Worm (Caenorhabditis elegans): ENCODE measurements around the gene H38K22.7.

The H38K22.7 gene

ce11 chrIII:4369381-4369809 lies 47.9 kb downstream of the H38K22.7 start:
- TF ChIP-seq swsn-7 (tag; optimal IDR thresholded peaks at IDR 0.05), result peak; percentile 21
- peak; percentile 61 for TF ChIP-seq nhr-71 (tag; optimal IDR thresholded peaks at IDR 0.05)
- TF ChIP-seq efl-1 (optimal IDR thresholded peaks at IDR 0.05), result peak in 1 of 2 experiments; percentile 9
- TF ChIP-seq efl-1 (GFP tag; optimal IDR thresholded peaks at IDR 0.05 in 1 of 2), result peak in 1 of 2 experiments; percentile 70
- peak in 1 of 2 experiments; percentile 14 for TF ChIP-seq mdl-1 (tag; optimal IDR thresholded peaks at IDR 0.05)
- TF ChIP-seq jun-1 (tag; optimal IDR thresholded peaks at IDR 0.05), result peak; percentile 17
- peak; percentile 28 for TF ChIP-seq xbp-1 (tag; optimal IDR thresholded peaks at IDR 0.05)
- peak in 1 of 2 experiments; percentile 57 for TF ChIP-seq lsy-2 (tag; optimal IDR thresholded peaks at IDR 0.05)
- TF ChIP-seq C16A3.4 (tag; optimal IDR thresholded peaks at IDR 0.05), result peak; percentile 13
- TF ChIP-seq aly-2 (tag; optimal IDR thresholded peaks at IDR 0.05), result peak; percentile 35
- peak; percentile 27 for TF ChIP-seq lir-3 (tag; optimal IDR thresholded peaks at IDR 0.05; ENCODE audit: poor library complexity)
- peak; percentile 68 for TF ChIP-seq nhr-19 (GFP tag; conservative IDR thresholded peaks at IDR 0.05)
- peak in 1 of 2 experiments; percentile 26 for TF ChIP-seq lin-35 (GFP tag; optimal IDR thresholded peaks at IDR 0.05)
- peak; percentile 45 for TF ChIP-seq snu-23 (GFP tag; optimal IDR thresholded peaks at IDR 0.05)
- peak; percentile 24 for TF ChIP-seq tbx-2 (tag; optimal IDR thresholded peaks at IDR 0.05)
- peak; percentile 44 for TF ChIP-seq dsc-1 (tag; optimal IDR thresholded peaks at IDR 0.05)
- peak; percentile 37 for TF ChIP-seq nhr-90 (tag; optimal IDR thresholded peaks at IDR 0.05; ENCODE audit: poor library complexity)
- peak; percentile 36 for TF ChIP-seq nhr-20 (tag; optimal IDR thresholded peaks at IDR 0.05)
- TF ChIP-seq nhr-47 (tag; optimal IDR thresholded peaks at IDR 0.05), result peak; percentile 51

DNA sequence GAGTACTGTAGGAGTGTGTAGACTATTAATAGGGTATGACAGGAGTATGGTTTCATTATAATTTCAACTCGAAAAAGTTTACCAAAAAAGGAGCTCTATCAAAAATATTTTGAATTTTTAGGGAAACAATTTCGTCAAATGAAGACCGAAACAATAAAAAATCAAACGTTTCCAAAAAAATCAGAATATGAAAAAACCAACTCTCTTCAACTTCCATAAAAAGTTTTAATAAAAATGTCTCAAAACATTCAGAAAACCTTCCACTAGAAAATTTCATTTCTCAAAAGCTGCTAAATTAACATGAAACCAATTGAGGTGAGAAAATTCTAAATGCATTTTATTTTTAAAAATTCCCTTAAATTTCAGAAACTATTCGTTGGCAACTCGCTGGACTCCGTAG lies 49.1 kb downstream of the H38K22.7 start, which contains the start of gene ckb-3:
TSS of gene ckb-3 (plus strand) at position 301 of the 400 bp plus-strand sequence.
- TF ChIP-seq elt-2 (tag; optimal IDR thresholded peaks at IDR 0.05), result no peak
- no peak for TF ChIP-seq grh-1 (GFP tag; IDR thresholded peaks at IDR 0.05)
- TF ChIP-seq vab-15 (tag; optimal IDR thresholded peaks at IDR 0.05), result no peak
- TF ChIP-seq lin-35 (GFP tag; optimal IDR thresholded peaks at IDR 0.05), result no peak
- no peak for TF ChIP-seq fkh-10 (GFP tag; optimal IDR thresholded peaks at IDR 0.05)
- TF ChIP-seq nhr-85 (tag), result no peak
- no peak for TF ChIP-seq unc-62 (GFP tag; optimal IDR thresholded peaks at IDR 0.05)
- no peak for TF ChIP-seq pax-3 (tag; optimal IDR thresholded peaks at IDR 0.05)
- TF ChIP-seq nhr-20 (tag; optimal IDR thresholded peaks at IDR 0.05), result no peak
- no peak for TF ChIP-seq unc-86 (tag; optimal IDR thresholded peaks at IDR 0.05)
